Worm (Caenorhabditis elegans): ENCODE measurements around the gene T20D4.19.

DNA sequence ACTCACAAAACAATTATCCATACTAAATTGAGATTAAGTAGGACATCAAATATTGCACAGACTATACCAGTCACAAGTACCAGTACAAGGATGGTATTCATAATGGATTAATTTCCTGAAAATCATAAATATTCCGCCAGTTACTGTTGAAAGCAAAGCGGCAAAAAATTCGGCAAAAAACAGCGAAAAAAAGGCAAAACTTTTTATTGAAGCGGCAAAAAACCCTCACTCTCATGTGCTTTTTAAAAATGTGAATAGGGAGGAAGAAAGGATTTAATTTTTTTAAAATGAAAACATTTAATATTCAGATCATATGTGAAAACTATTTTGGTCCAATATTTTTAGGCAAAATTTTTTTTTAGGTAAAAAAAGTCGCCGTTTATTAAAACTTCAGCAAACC is 39.3 kb upstream of the T20D4.19 start, which contains the start of gene srbc-29:
- TF ChIP-seq ztf-11 (tag; optimal IDR thresholded peaks at IDR 0.05) (no peak), lir-3 (tag; optimal IDR thresholded peaks at IDR 0.05; ENCODE audit: poor library complexity) (no peak), ceh-8 (GFP tag; optimal IDR thresholded peaks at IDR 0.05) (no peak)
